Worm (Caenorhabditis elegans): ENCODE results near the gene F40H3.1.

The F40H3.1 gene

DNA sequence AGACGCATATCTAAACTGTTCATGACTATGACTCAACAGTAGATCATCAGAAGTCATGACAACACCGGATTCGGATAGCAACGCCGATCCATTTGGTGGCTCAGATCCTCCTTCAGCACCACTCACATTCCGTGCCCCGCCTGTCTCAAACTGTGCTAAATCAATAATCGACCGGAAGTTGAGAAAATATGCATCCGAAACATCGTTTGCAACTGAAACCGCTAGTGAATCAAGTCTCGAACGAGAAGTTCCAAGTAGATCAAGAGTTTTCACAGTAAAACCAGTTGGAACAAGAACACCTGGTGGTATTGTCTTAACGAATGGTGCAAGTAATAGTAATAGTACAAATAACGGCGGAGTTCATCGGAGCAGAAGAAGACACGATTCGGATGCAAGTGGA lies 32.5 kb upstream of the F40H3.1 start:
- TF ChIP-seq ceh-48 (tag; optimal IDR thresholded peaks at IDR 0.05) (no peak), K09A11.1 (tag; optimal IDR thresholded peaks at IDR 0.05; ENCODE audit: insufficient read depth) (no peak), fkh-10 (GFP tag; optimal IDR thresholded peaks at IDR 0.05) (no peak), ceh-14 (tag; optimal IDR thresholded peaks at IDR 0.05) (no peak), lim-6 (tag; optimal IDR thresholded peaks at IDR 0.05) (no peak), ceh-34 (tag; optimal IDR thresholded peaks at IDR 0.05) (no peak), pha-2 (tag; optimal IDR thresholded peaks at IDR 0.05) (no peak), pag-3 (tag; optimal IDR thresholded peaks at IDR 0.05; ENCODE audit: borderline replicate concordance) (no peak), ceh-9 (tag; optimal IDR thresholded peaks at IDR 0.05) (no peak), sox-4 (tag; optimal IDR thresholded peaks at IDR 0.05) (no peak), unc-42 (tag; optimal IDR thresholded peaks at IDR 0.05) (no peak), tbx-2 (tag; optimal IDR thresholded peaks at IDR 0.05) (no peak), lin-11 (tag; optimal IDR thresholded peaks at IDR 0.05) (no peak), ref-2 (tag; optimal IDR thresholded peaks at IDR 0.05) (no peak), ets-4 (tag; optimal IDR thresholded peaks at IDR 0.05) (no peak), rnt-1 (tag; optimal IDR thresholded peaks at IDR 0.05) (no peak), nhr-11 (tag; optimal IDR thresholded peaks at IDR 0.05) (no peak), pqm-1 (tag; optimal IDR thresholded peaks at IDR 0.05) (no peak), ceh-2 (tag; optimal IDR thresholded peaks at IDR 0.05) (no peak), unc-55 (GFP tag; optimal IDR thresholded peaks at IDR 0.05) (no peak)

DNA sequence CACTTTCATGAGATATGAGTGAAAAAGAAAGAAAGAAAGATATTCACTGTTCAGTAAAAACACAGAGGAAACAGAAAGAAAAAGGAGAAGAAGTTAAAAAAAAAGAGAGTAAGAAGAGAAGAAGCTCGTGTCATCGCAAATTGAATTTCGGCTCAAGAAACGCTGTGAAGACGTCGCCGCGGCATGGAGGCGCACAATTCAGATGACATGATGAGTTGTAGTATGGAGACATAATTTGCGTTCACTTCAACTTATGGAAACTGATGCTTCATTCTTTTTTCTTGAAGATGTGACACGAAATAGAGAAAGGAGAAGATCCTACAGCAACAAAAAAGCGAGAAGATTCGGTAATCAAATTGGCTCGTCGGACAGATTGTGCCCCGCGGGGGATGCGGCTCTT lies 31.3 kb upstream of the F40H3.1 start:
- TF ChIP-seq unc-42 (tag; optimal IDR thresholded peaks at IDR 0.05) (peak; percentile 98), rnt-1 (tag; optimal IDR thresholded peaks at IDR 0.05) (no peak), ref-2 (tag; optimal IDR thresholded peaks at IDR 0.05) (no peak), che-1 (tag; optimal IDR thresholded peaks at IDR 0.05) (no peak), ceh-31 (tag; optimal IDR thresholded peaks at IDR 0.05) (peak; percentile 12), pax-1 (tag; optimal IDR thresholded peaks at IDR 0.05) (no peak)

DNA sequence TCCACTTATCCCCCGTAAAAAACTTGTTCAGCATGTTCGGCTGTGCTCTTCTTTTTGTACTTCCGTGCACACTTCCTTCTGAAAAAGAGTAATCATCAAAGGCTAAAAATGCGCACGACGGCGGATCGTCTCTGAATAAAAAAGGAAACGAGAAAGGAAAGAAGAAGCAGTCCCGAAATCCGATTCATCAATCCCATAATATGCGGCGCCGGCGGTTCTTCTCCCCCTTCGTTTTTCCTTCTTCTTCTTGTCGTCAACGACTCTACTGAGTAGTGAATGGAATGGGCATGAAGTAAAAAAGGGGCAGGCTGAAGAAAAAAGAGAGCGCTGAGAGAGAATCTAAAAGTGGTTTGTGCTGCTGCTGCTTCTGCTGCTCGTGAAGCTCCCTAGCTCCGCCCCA lies 30.2 kb upstream of the F40H3.1 start:
- no peak for TF ChIP-seq fax-1 (tag; optimal IDR thresholded peaks at IDR 0.05)
- TF ChIP-seq unc-42 (tag; optimal IDR thresholded peaks at IDR 0.05) = peak; percentile 62

DNA sequence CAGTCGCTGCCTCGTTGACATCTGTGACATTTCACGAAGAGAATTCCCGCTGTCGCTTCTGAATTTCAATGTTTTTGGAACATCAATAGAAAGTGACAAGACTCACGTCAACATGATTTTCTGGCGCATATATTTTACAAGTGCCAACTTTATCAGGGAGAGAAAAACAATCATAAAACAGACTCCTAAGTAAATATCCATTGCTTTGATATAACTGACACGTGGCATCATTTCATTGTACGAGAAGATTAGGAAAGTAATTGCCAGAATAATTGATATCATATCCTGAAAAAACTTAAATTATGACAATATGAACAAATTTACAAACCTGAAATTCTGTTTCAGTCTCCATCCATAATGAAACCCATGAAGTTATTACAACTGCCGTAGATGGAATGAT lies 21.5 kb upstream of the F40H3.1 start:
- TF ChIP-seq hlh-8 (tag; optimal IDR thresholded peaks at IDR 0.05) = no peak
- TF ChIP-seq ceh-9 (tag; optimal IDR thresholded peaks at IDR 0.05) = no peak
- no peak for TF ChIP-seq npax-4 (tag; optimal IDR thresholded peaks at IDR 0.05)
- TF ChIP-seq lin-11 (tag; optimal IDR thresholded peaks at IDR 0.05) = no peak
- TF ChIP-seq sdc-2 (tag; optimal IDR thresholded peaks at IDR 0.05) = no peak
- no peak for TF ChIP-seq ztf-16 (tag; optimal IDR thresholded peaks at IDR 0.05)
- TF ChIP-seq zip-5 (tag; optimal IDR thresholded peaks at IDR 0.05) = no peak
- no peak for TF ChIP-seq unc-3 (GFP tag; conservative IDR thresholded peaks at IDR 0.05)
- TF ChIP-seq unc-3 (tag; optimal IDR thresholded peaks at IDR 0.05) = no peak
- TF ChIP-seq pat-9 (tag; optimal IDR thresholded peaks at IDR 0.05) = no peak
- TF ChIP-seq ceh-45 (GFP tag; IDR thresholded peaks at IDR 0.05) = no peak
- no peak for TF ChIP-seq ceh-24 (tag; optimal IDR thresholded peaks at IDR 0.05)

DNA sequence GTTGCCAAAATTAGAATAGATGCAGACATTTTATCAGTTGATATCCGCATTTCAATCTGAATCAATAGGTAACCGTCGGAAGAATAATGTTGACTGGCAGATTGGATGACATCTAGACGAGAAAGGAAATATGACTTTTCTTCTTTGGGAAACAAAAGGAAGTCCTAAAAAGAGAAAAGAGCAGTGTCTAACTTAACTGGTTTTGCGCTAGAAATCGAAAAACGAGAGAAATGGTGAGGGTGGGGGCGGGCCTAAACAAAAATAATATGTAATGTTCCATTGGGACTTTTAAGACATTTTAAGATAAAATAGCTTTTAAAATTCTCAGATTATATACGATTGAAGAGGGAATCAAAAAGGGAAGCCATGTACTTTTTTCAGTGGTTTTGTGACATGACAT lies 18.6 kb upstream of the F40H3.1 start, which contains the start of gene exp-1:
exp-1 (minus strand) TSS at position 101 of the 400 bp plus-strand sequence.
- TF ChIP-seq ceh-18 (tag; optimal IDR thresholded peaks at IDR 0.05) = no peak

DNA sequence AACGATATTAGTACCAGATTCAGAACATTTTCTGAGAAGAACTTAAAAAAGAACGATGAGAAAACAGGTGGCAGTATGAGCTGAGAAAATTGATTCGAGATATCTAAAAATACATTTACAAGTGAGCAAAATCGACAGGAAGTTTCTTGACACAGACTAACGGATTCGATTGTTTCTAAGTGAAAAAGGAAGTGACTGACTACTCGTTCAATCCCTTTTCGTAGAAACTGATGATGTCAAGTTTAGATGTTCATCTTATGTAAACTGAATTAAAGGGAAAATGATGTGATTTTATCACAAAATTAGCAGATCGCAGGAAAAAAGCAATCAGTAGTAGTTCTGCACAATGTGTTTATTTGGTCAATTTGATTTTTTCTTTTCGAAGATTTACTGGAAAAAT lies 14.5 kb upstream of the F40H3.1 start:
- TF ChIP-seq unc-42 (tag; optimal IDR thresholded peaks at IDR 0.05) (peak; percentile 0), ama-1 (optimal IDR thresholded peaks at IDR 0.05) (no peak)

Measured in whole organism, late embryonic.